Fruit fly (Drosophila melanogaster): ENCODE results near the gene Vha100-1.

DNA sequence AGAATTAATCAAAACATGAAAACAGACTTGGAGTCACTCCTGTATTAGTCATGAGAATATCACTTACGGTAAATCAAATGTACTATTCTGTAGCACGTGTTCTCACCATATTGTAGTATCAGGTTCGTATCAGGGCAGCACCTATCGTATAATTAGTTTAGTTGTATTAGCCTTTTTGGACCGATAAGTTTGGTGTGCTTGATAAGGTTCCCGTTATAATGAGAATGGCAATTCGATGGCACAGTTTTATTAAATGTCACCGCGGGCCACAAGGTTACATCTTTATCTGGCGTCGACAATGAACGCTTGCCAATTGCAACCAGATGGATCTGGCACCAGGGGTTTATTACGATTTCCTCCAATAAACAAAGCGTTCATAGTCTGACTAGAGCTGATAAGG, 27.7 kb downstream of the Vha100-1 start:
- TF ChIP-seq Hmr (GFP tag; optimal IDR thresholded peaks at IDR 0.05) = no peak
- TF ChIP-seq Stat92E (GFP tag; optimal IDR thresholded peaks at IDR 0.05) = no peak
- TF ChIP-seq CG9215 (GFP tag; IDR thresholded peaks at IDR 0.05) = no peak
- no peak for TF ChIP-seq emc (GFP tag; optimal IDR thresholded peaks at IDR 0.05)
- TF ChIP-seq CG15269 (tag; optimal IDR thresholded peaks at IDR 0.05) = no peak
- TF ChIP-seq Neu2 (GFP tag; optimal IDR thresholded peaks at IDR 0.05; ENCODE audit: borderline replicate concordance) = no peak
- no peak for TF ChIP-seq CG13296 (GFP tag; optimal IDR thresholded peaks at IDR 0.05)
- TF ChIP-seq CG6683 (GFP tag; optimal IDR thresholded peaks at IDR 0.05) = no peak
- TF ChIP-seq zf30C (GFP tag; optimal IDR thresholded peaks at IDR 0.05) = no peak
- no peak for TF ChIP-seq CG34224 (GFP tag; IDR thresholded peaks at IDR 0.05; ENCODE audit: partially characterized antibody)
- TF ChIP-seq CG15479 (GFP tag; optimal IDR thresholded peaks at IDR 0.05) = no peak
- TF ChIP-seq trem (tag; optimal IDR thresholded peaks at IDR 0.05) = no peak
